Worm (Caenorhabditis elegans): ENCODE data around the gene tmem-218.

Gene tmem-218

ce11 chrX:17626599-17626998, 22.9 kb upstream of the tmem-218 start:
- no peak for TF ChIP-seq flt-1 (GFP tag; IDR thresholded peaks at IDR 0.05)
- TF ChIP-seq klf-2 (GFP tag; conservative IDR thresholded peaks at IDR 0.05) = no peak
- no peak for TF ChIP-seq med-1 (GFP tag; optimal IDR thresholded peaks at IDR 0.05; ENCODE audit: insufficient read depth)
- no peak for TF ChIP-seq ref-1 (GFP tag; conservative IDR thresholded peaks at IDR 0.05)
- no peak for TF ChIP-seq ztf-29 (GFP tag; IDR thresholded peaks at IDR 0.05)
- TF ChIP-seq tab-1 (GFP tag; IDR thresholded peaks at IDR 0.05) = no peak
- TF ChIP-seq T22C8.4 (GFP tag; IDR thresholded peaks at IDR 0.05) = no peak
- no peak for TF ChIP-seq ztf-23 (GFP tag; IDR thresholded peaks at IDR 0.05)
- no peak for TF ChIP-seq cog-1 (tag; optimal IDR thresholded peaks at IDR 0.05)

DNA sequence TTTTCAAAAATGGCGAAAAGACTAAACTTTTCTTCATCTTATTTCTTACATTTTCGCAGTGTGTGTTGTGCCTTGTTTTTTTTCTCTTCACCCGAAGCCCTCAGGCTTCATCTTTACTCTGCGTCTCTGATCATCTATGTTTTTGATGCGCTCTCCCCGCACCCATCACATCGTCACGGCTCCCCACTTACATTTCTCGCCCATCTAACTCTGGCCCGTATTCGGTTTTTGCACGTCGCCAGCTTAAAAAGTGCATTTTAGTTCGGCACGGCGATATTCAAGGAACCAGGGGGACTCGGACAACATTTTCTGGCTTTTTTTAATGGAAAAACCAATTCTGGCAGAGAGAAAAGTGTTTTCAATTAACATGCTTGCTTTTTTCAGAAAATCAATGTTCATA, 22.1 kb upstream of the tmem-218 start:
- TF ChIP-seq flt-1 (GFP tag; IDR thresholded peaks at IDR 0.05) (no peak), tab-1 (GFP tag; IDR thresholded peaks at IDR 0.05) (no peak), ref-1 (GFP tag; conservative IDR thresholded peaks at IDR 0.05) (no peak), cog-1 (tag; optimal IDR thresholded peaks at IDR 0.05) (no peak), ztf-29 (GFP tag; IDR thresholded peaks at IDR 0.05) (no peak), klf-2 (GFP tag; conservative IDR thresholded peaks at IDR 0.05) (no peak), med-1 (GFP tag; optimal IDR thresholded peaks at IDR 0.05; ENCODE audit: insufficient read depth) (no peak)

DNA sequence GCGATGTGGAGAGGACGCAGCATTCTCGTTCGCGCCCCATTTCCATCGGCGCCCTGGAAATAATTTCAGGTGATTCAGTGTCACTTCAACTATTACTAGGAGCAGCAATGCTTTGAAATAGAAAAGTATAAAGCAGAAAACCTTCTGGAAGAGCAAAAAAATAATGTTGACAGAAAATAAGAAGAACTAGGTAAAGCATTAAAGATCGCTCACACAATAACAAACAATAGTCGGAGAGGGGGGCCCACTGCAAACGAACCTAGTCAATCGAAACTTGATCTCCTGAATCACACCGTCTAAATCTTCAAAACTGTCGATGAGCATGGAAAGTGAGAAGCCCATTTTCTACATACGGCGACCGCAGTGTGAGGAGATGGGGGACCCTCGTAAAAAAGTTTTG, 21.6 kb upstream of the tmem-218 start:
- TF ChIP-seq klf-2 (GFP tag; conservative IDR thresholded peaks at IDR 0.05) = no peak
- TF ChIP-seq ref-1 (GFP tag; conservative IDR thresholded peaks at IDR 0.05) = no peak
- no peak for TF ChIP-seq flt-1 (GFP tag; IDR thresholded peaks at IDR 0.05)
- no peak for TF ChIP-seq ztf-29 (GFP tag; IDR thresholded peaks at IDR 0.05)
- no peak for TF ChIP-seq ztf-23 (GFP tag; IDR thresholded peaks at IDR 0.05)

DNA sequence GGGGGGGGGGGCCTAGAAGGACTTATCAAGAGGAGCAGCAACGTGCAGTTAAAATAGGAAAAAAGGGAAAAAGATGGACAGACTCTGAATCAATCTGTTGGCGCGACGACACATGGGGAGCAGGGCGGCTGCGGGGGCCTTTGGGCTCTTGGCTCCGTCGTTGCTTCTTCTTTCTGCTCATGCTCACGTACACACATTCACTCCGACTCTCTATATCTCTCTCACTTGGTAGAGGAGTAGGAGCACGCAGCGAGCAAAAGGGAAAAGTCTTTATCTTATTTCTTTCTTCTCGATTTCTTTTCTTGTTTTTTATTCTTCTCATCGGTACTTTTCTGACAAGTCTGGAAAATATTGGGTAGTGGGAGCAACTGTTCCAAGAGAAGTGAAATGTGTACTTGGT, 21.1 kb upstream of the tmem-218 start:
- TF ChIP-seq flt-1 (GFP tag; IDR thresholded peaks at IDR 0.05) = 0 out of 2 replicates have a peak, but pooled peaks have one; percentile 11
- no peak for TF ChIP-seq med-1 (GFP tag; optimal IDR thresholded peaks at IDR 0.05; ENCODE audit: insufficient read depth)

- TF ChIP-seq cog-1 (tag; optimal IDR thresholded peaks at IDR 0.05) (no peak), med-1 (GFP tag; optimal IDR thresholded peaks at IDR 0.05; ENCODE audit: insufficient read depth) (no peak), tab-1 (GFP tag; IDR thresholded peaks at IDR 0.05) (no peak), ztf-29 (GFP tag; IDR thresholded peaks at IDR 0.05) (no peak), T22C8.4 (GFP tag; IDR thresholded peaks at IDR 0.05) (no peak), ztf-23 (GFP tag; IDR thresholded peaks at IDR 0.05) (no peak), klf-2 (GFP tag; conservative IDR thresholded peaks at IDR 0.05) (no peak)
Observed at ce11 chrX:17630888-17631287, 18.6 kb upstream of the tmem-218 start.

DNA sequence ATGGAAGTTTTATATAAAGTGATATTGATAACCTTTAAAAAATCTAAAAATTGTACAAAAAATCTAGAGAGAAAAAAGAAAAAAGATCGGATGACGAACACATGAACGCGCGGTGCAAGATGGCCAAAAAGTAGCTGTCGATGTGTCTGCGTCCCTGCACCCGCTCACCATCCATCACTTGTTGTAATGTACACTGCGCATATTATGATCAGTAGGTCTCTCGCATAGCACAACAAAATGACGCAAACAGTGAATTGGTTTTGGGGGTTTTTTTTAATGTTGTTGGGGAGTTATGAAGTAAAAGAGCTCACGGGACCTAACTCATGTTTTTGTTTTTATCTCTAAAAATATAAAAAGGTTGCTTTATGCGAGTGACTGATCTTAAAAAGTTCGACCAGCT, 17.8 kb upstream of the tmem-218 start:
- TF ChIP-seq T22C8.4 (GFP tag; IDR thresholded peaks at IDR 0.05) (no peak), ztf-29 (GFP tag; IDR thresholded peaks at IDR 0.05) (no peak), klf-2 (GFP tag; conservative IDR thresholded peaks at IDR 0.05) (no peak), ztf-23 (GFP tag; IDR thresholded peaks at IDR 0.05) (no peak), med-1 (GFP tag; optimal IDR thresholded peaks at IDR 0.05; ENCODE audit: insufficient read depth) (no peak), flt-1 (GFP tag; IDR thresholded peaks at IDR 0.05) (no peak), tab-1 (GFP tag; IDR thresholded peaks at IDR 0.05) (no peak), cog-1 (tag; optimal IDR thresholded peaks at IDR 0.05) (no peak), ref-1 (GFP tag; conservative IDR thresholded peaks at IDR 0.05) (no peak)

ce11 chrX:17633166-17633565, 16.3 kb upstream of the tmem-218 start:
- no peak for TF ChIP-seq klf-2 (GFP tag; conservative IDR thresholded peaks at IDR 0.05)
- TF ChIP-seq cog-1 (tag; optimal IDR thresholded peaks at IDR 0.05) = no peak
- no peak for TF ChIP-seq ztf-23 (GFP tag; IDR thresholded peaks at IDR 0.05)
- 0 out of 2 replicates have a peak, but pooled peaks have one; percentile 12 for TF ChIP-seq ztf-29 (GFP tag; IDR thresholded peaks at IDR 0.05)
- TF ChIP-seq med-1 (GFP tag; optimal IDR thresholded peaks at IDR 0.05; ENCODE audit: insufficient read depth) = no peak
- TF ChIP-seq ref-1 (GFP tag; conservative IDR thresholded peaks at IDR 0.05) = no peak
- TF ChIP-seq tab-1 (GFP tag; IDR thresholded peaks at IDR 0.05) = 0 out of 2 replicates have a peak, but pooled peaks have one; percentile 49
- no peak for TF ChIP-seq flt-1 (GFP tag; IDR thresholded peaks at IDR 0.05)
- TF ChIP-seq T22C8.4 (GFP tag; IDR thresholded peaks at IDR 0.05) = no peak

ce11 chrX:17634245-17634644, 15.2 kb upstream of the tmem-218 start:
- TF ChIP-seq ref-1 (GFP tag; conservative IDR thresholded peaks at IDR 0.05) = no peak
- TF ChIP-seq flt-1 (GFP tag; IDR thresholded peaks at IDR 0.05) = no peak
- TF ChIP-seq ztf-29 (GFP tag; IDR thresholded peaks at IDR 0.05) = no peak
- no peak for TF ChIP-seq cog-1 (tag; optimal IDR thresholded peaks at IDR 0.05)
- TF ChIP-seq klf-2 (GFP tag; conservative IDR thresholded peaks at IDR 0.05) = no peak
- no peak for TF ChIP-seq ztf-23 (GFP tag; IDR thresholded peaks at IDR 0.05)
- TF ChIP-seq tab-1 (GFP tag; IDR thresholded peaks at IDR 0.05) = no peak
- TF ChIP-seq T22C8.4 (GFP tag; IDR thresholded peaks at IDR 0.05) = no peak
- TF ChIP-seq med-1 (GFP tag; optimal IDR thresholded peaks at IDR 0.05; ENCODE audit: insufficient read depth) = no peak

ce11 chrX:17636326-17636735, 13.1 kb upstream of the tmem-218 start:
- no peak for TF ChIP-seq cog-1 (tag; optimal IDR thresholded peaks at IDR 0.05)
- no peak for TF ChIP-seq klf-2 (GFP tag; conservative IDR thresholded peaks at IDR 0.05)
- TF ChIP-seq ztf-23 (GFP tag; IDR thresholded peaks at IDR 0.05) = no peak
- no peak for TF ChIP-seq ztf-29 (GFP tag; IDR thresholded peaks at IDR 0.05)
- TF ChIP-seq tab-1 (GFP tag; IDR thresholded peaks at IDR 0.05) = no peak
- no peak for TF ChIP-seq ref-1 (GFP tag; conservative IDR thresholded peaks at IDR 0.05)
- no peak for TF ChIP-seq T22C8.4 (GFP tag; IDR thresholded peaks at IDR 0.05)
- TF ChIP-seq flt-1 (GFP tag; IDR thresholded peaks at IDR 0.05) = no peak
- no peak for TF ChIP-seq med-1 (GFP tag; optimal IDR thresholded peaks at IDR 0.05; ENCODE audit: insufficient read depth)

- TF ChIP-seq med-1 (GFP tag; optimal IDR thresholded peaks at IDR 0.05; ENCODE audit: insufficient read depth) = no peak
- TF ChIP-seq tab-1 (GFP tag; IDR thresholded peaks at IDR 0.05) = no peak
- no peak for TF ChIP-seq flt-1 (GFP tag; IDR thresholded peaks at IDR 0.05)
- TF ChIP-seq ref-1 (GFP tag; conservative IDR thresholded peaks at IDR 0.05) = no peak
- TF ChIP-seq klf-2 (GFP tag; conservative IDR thresholded peaks at IDR 0.05) = no peak
Observed at ce11 chrX:17637528-17637927, 12.0 kb upstream of the tmem-218 start.
